Worm (Caenorhabditis elegans): ENCODE results near the gene ZK185.3.

Gene ZK185.3

DNA sequence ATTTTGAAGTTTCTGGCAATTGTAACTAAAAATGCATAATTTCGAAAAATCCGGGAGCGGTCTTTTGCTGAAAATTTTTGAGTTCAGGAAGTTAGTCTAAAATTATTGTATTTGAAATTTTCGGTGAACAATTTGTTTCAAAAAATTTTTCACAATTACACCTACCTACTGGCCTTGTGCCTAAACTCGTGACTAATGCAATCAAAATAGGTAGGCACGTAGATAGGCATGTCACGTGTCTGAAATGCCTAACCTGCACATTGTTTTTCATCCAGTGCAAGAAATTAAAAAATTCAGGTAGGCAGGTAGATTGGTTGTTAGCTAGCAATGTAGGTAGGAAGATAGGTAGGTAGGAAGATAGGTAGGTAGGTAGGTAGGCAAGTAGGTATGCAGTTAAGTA is 26.9 kb upstream of the ZK185.3 start:
- TF ChIP-seq nhr-28 (tag; optimal IDR thresholded peaks at IDR 0.05) = no peak
- no peak for TF ChIP-seq nhr-12 (tag; optimal IDR thresholded peaks at IDR 0.05)
- TF ChIP-seq sem-2 (GFP tag; optimal IDR thresholded peaks at IDR 0.05) = no peak
- TF ChIP-seq drap-1 (GFP tag; optimal IDR thresholded peaks at IDR 0.05) = no peak
- no peak for TF ChIP-seq ztf-11 (tag; optimal IDR thresholded peaks at IDR 0.05)
- TF ChIP-seq M03D4.4 (tag; optimal IDR thresholded peaks at IDR 0.05) = no peak
- TF ChIP-seq pha-4 (tag; optimal IDR thresholded peaks at IDR 0.05) = no peak
- no peak for TF ChIP-seq flh-1 (GFP tag; optimal IDR thresholded peaks at IDR 0.05)
- no peak for TF ChIP-seq ceh-43 (GFP tag; optimal IDR thresholded peaks at IDR 0.05)
- no peak for TF ChIP-seq snpc-4 (tag; optimal IDR thresholded peaks at IDR 0.05)
- TF ChIP-seq blmp-1 (tag; optimal IDR thresholded peaks at IDR 0.05) = no peak
- no peak for TF ChIP-seq bed-3 (GFP tag; optimal IDR thresholded peaks at IDR 0.05)
- TF ChIP-seq tbx-8 (GFP tag; optimal IDR thresholded peaks at IDR 0.05) = no peak
- no peak for TF ChIP-seq elt-1 (tag; optimal IDR thresholded peaks at IDR 0.05; ENCODE audit: borderline replicate concordance, insufficient read depth)
- TF ChIP-seq lsy-2 (tag; optimal IDR thresholded peaks at IDR 0.05) = no peak
- no peak for TF ChIP-seq ces-1 (GFP tag; optimal IDR thresholded peaks at IDR 0.05)

ce11 chrIV:4551562-4551961 is 21.3 kb upstream of the ZK185.3 start:
- TF ChIP-seq nhr-76 (tag; optimal IDR thresholded peaks at IDR 0.05) (no peak), ceh-83 (GFP tag; optimal IDR thresholded peaks at IDR 0.05) (no peak), mep-1 (tag; optimal IDR thresholded peaks at IDR 0.05) (no peak), blmp-1 (tag; optimal IDR thresholded peaks at IDR 0.05) (no peak), lin-13 (tag; optimal IDR thresholded peaks at IDR 0.05) (no peak), drap-1 (GFP tag; optimal IDR thresholded peaks at IDR 0.05) (no peak)

- TF ChIP-seq drap-1 (GFP tag; optimal IDR thresholded peaks at IDR 0.05) = no peak
- TF ChIP-seq lin-13 (tag; optimal IDR thresholded peaks at IDR 0.05) = no peak
- TF ChIP-seq nhr-237 (tag; optimal IDR thresholded peaks at IDR 0.05) = no peak
- no peak for TF ChIP-seq elt-3 (tag; optimal IDR thresholded peaks at IDR 0.05)
- no peak for TF ChIP-seq hlh-1 (tag; optimal IDR thresholded peaks at IDR 0.05)
- TF ChIP-seq tbx-8 (GFP tag; optimal IDR thresholded peaks at IDR 0.05) = no peak
- no peak for TF ChIP-seq M03D4.4 (tag; optimal IDR thresholded peaks at IDR 0.05)
- TF ChIP-seq bed-3 (GFP tag; optimal IDR thresholded peaks at IDR 0.05) = no peak
- TF ChIP-seq ceh-39 (tag; optimal IDR thresholded peaks at IDR 0.05) = no peak
- no peak for TF ChIP-seq nhr-76 (tag; optimal IDR thresholded peaks at IDR 0.05)
- TF ChIP-seq ham-2 (GFP tag; optimal IDR thresholded peaks at IDR 0.05) = no peak
- no peak for TF ChIP-seq unc-62 (GFP tag; optimal IDR thresholded peaks at IDR 0.05)
- no peak for TF ChIP-seq ceh-43 (GFP tag; optimal IDR thresholded peaks at IDR 0.05)
- TF ChIP-seq nhr-28 (tag; optimal IDR thresholded peaks at IDR 0.05) = no peak
- TF ChIP-seq snpc-4 (tag; optimal IDR thresholded peaks at IDR 0.05) = no peak
- no peak for TF ChIP-seq ces-1 (GFP tag; optimal IDR thresholded peaks at IDR 0.05)
- no peak for TF ChIP-seq lsy-2 (tag; optimal IDR thresholded peaks at IDR 0.05)
Observed at ce11 chrIV:4548253-4548652, 18.0 kb upstream of the ZK185.3 start, which contains the start of gene ZK185.1. Gene ZK185.1, plus strand, starts transcription at chrIV:4548553.

DNA sequence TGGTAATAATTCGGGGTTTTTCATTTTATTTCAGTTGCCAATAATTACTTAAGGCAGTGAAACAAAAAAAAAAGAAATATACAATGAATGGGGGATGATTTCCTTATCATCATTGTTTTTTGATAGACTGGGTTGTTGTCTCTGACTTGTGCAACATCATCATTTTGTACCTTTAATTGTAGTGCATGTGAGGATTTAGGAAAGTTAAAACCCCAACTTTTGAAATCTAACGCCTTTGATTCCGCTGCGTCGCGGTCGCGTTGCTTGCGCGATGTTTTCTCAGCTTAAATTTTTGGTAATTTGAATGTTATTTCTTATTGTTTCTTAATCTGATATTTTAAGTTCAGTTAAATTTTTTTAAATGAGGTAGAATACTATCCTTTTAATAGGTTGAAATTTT is 15.6 kb upstream of the ZK185.3 start, which contains the start of gene ZK185.5:
Gene ZK185.5, minus strand, starts transcription at position 101 of the 400 bp plus-strand sequence.
- no peak for TF ChIP-seq unc-39 (tag; optimal IDR thresholded peaks at IDR 0.05)
- no peak for TF ChIP-seq sem-2 (GFP tag; optimal IDR thresholded peaks at IDR 0.05)
- TF ChIP-seq ceh-43 (GFP tag; optimal IDR thresholded peaks at IDR 0.05) = no peak
- no peak for TF ChIP-seq cnd-1 (tag; optimal IDR thresholded peaks at IDR 0.05)
- TF ChIP-seq nhr-12 (tag; optimal IDR thresholded peaks at IDR 0.05) = no peak
- no peak for TF ChIP-seq ztf-11 (tag; optimal IDR thresholded peaks at IDR 0.05)
- no peak for TF ChIP-seq lin-32 (GFP tag; optimal IDR thresholded peaks at IDR 0.05)
- no peak for TF ChIP-seq drap-1 (GFP tag; optimal IDR thresholded peaks at IDR 0.05)
- no peak for TF ChIP-seq nhr-76 (tag; optimal IDR thresholded peaks at IDR 0.05)
- no peak for TF ChIP-seq nhr-28 (tag; optimal IDR thresholded peaks at IDR 0.05)
- TF ChIP-seq snpc-4 (tag; optimal IDR thresholded peaks at IDR 0.05) = no peak
- TF ChIP-seq flh-1 (GFP tag; optimal IDR thresholded peaks at IDR 0.05) = no peak
- TF ChIP-seq ham-2 (GFP tag; optimal IDR thresholded peaks at IDR 0.05) = no peak
- TF ChIP-seq elt-3 (tag; optimal IDR thresholded peaks at IDR 0.05) = no peak
- TF ChIP-seq mab-5 (tag; optimal IDR thresholded peaks at IDR 0.05) = no peak
- TF ChIP-seq unc-62 (GFP tag; optimal IDR thresholded peaks at IDR 0.05) = no peak
- no peak for TF ChIP-seq M03D4.4 (tag; optimal IDR thresholded peaks at IDR 0.05)
- no peak for TF ChIP-seq mep-1 (tag; optimal IDR thresholded peaks at IDR 0.05)
- TF ChIP-seq mls-2 (tag; optimal IDR thresholded peaks at IDR 0.05) = no peak

ce11 chrIV:4544215-4544614 is 14.0 kb upstream of the ZK185.3 start:
- TF ChIP-seq bed-3 (GFP tag; optimal IDR thresholded peaks at IDR 0.05) = no peak
- TF ChIP-seq lsy-2 (tag; optimal IDR thresholded peaks at IDR 0.05) = no peak
- no peak for TF ChIP-seq mep-1 (tag; optimal IDR thresholded peaks at IDR 0.05)
- TF ChIP-seq nhr-12 (tag; optimal IDR thresholded peaks at IDR 0.05) = no peak
- no peak for TF ChIP-seq unc-62 (GFP tag; optimal IDR thresholded peaks at IDR 0.05)
- no peak for TF ChIP-seq nhr-237 (tag; optimal IDR thresholded peaks at IDR 0.05)
- TF ChIP-seq sem-2 (GFP tag; optimal IDR thresholded peaks at IDR 0.05) = no peak
- TF ChIP-seq nhr-28 (tag; optimal IDR thresholded peaks at IDR 0.05) = no peak
- no peak for TF ChIP-seq unc-39 (tag; optimal IDR thresholded peaks at IDR 0.05)
- no peak for TF ChIP-seq sptf-1 (tag; optimal IDR thresholded peaks at IDR 0.05)
- TF ChIP-seq ces-1 (GFP tag; optimal IDR thresholded peaks at IDR 0.05) = no peak
- TF ChIP-seq ztf-11 (tag; optimal IDR thresholded peaks at IDR 0.05) = no peak
- TF ChIP-seq nhr-76 (tag; optimal IDR thresholded peaks at IDR 0.05) = no peak
- no peak for TF ChIP-seq lin-13 (tag; optimal IDR thresholded peaks at IDR 0.05)
- TF ChIP-seq flh-1 (GFP tag; optimal IDR thresholded peaks at IDR 0.05) = no peak

Measured in whole organism, mixed stage, embryonic.